Fruit fly (Drosophila melanogaster) whole organism, wandering third instar larva: ENCODE results near the gene Kap-alpha3.

Experiments used
- CG32264 ChIP-seq: fragments of 200-800 bp; sonication (Bioruptor generic); optimal IDR thresholded peaks from 2 replicates; lab custom pipeline; 2016; ENCODE audit warnings: missing biosample characterization, missing genetic modification characterization
- Hr78 ChIP-seq: fragments of >200 bp; optimal IDR thresholded peaks from 2 replicates; lab custom pipeline; 2017; ENCODE audit warnings: missing biosample characterization, missing genetic modification characterization

dm6 chr3R:9600558-9600959 lies 23.0 kb upstream of the Kap-alpha3 start:
- TF ChIP-seq Hr78 (GFP tag; lab: Kevin White, UChicago): no peak
- TF ChIP-seq CG32264 (GFP tag; lab: Kevin White, UChicago): no peak
